Fruit fly (Drosophila melanogaster): Measurements from ENCODE around the gene CG33189.

The CG33189 gene

dm6 chr3R:8819551-8820057 is 39.0 kb upstream of the CG33189 start:
- no peak for TF ChIP-seq CG13204 (GFP tag; optimal IDR thresholded peaks at IDR 0.05)
- peak; percentile 42; the same call in 1 of the 3 replicates for TF ChIP-seq fd96Ca (GFP tag; IDR thresholded peaks at IDR 0.05)
- no peak for TF ChIP-seq Pif1B (GFP tag; optimal IDR thresholded peaks at IDR 0.05)
- peak; percentile 33 for TF ChIP-seq gl (tag; optimal IDR thresholded peaks at IDR 0.05)
- no peak for TF ChIP-seq CG34367 (tag; optimal IDR thresholded peaks at IDR 0.05)
- TF ChIP-seq EcR (GFP tag; optimal IDR thresholded peaks at IDR 0.05), result peak; percentile 30
- TF ChIP-seq Ets98B (GFP tag; IDR thresholded peaks at IDR 0.05), result peak; percentile 7; the same call in 1 of the 2 replicates
- TF ChIP-seq CG10348 (GFP tag; IDR thresholded peaks at IDR 0.05), result no peak
- no peak for TF ChIP-seq CG9948 (tag; optimal IDR thresholded peaks at IDR 0.05)
- TF ChIP-seq CG17806 (tag; optimal IDR thresholded peaks at IDR 0.05), result no peak
- no peak for TF ChIP-seq CG4496 (GFP tag; IDR thresholded peaks at IDR 0.05)

dm6 chr3R:8818239-8818638 is 37.6 kb upstream of the CG33189 start:
- TF ChIP-seq CG34367 (tag; optimal IDR thresholded peaks at IDR 0.05) (no peak), CG32121 (GFP tag; IDR thresholded peaks at IDR 0.05) (no peak), CG15710 (tag; optimal IDR thresholded peaks at IDR 0.05) (no peak), CG8301 (tag; optimal IDR thresholded peaks at IDR 0.05) (no peak), Ets98B (GFP tag; IDR thresholded peaks at IDR 0.05) (no peak)

- no peak for TF ChIP-seq Pif1A (GFP tag; optimal IDR thresholded peaks at IDR 0.05)
- TF ChIP-seq CG12605 (GFP tag; IDR thresholded peaks at IDR 0.05), result no peak
- no peak for TF ChIP-seq CG8159 (tag; optimal IDR thresholded peaks at IDR 0.05)
- TF ChIP-seq CG9948 (tag; optimal IDR thresholded peaks at IDR 0.05), result no peak
- no peak for TF ChIP-seq CG8301 (tag; optimal IDR thresholded peaks at IDR 0.05)
- TF ChIP-seq CG4496 (GFP tag; IDR thresholded peaks at IDR 0.05), result no peak
- no peak for TF ChIP-seq Snoo (tag; optimal IDR thresholded peaks at IDR 0.05)
- no peak for TF ChIP-seq gl (tag; optimal IDR thresholded peaks at IDR 0.05)
- no peak for TF ChIP-seq CG13204 (GFP tag; optimal IDR thresholded peaks at IDR 0.05)
- TF ChIP-seq CG32121 (GFP tag; IDR thresholded peaks at IDR 0.05), result no peak
- TF ChIP-seq EcR (GFP tag; optimal IDR thresholded peaks at IDR 0.05), result no peak
- TF ChIP-seq rn (GFP tag; IDR thresholded peaks at IDR 0.05), result no peak
Observed at dm6 chr3R:8815074-8815473, 34.5 kb upstream of the CG33189 start.

- TF ChIP-seq CG4496 (GFP tag; IDR thresholded peaks at IDR 0.05) (no peak), CG14655 (GFP tag; optimal IDR thresholded peaks at IDR 0.05) (no peak), EcR (GFP tag; optimal IDR thresholded peaks at IDR 0.05) (no peak)
Observed at dm6 chr3R:8814029-8814647, 33.5 kb upstream of the CG33189 start.

- no peak for TF ChIP-seq rn (GFP tag; IDR thresholded peaks at IDR 0.05)
- no peak for TF ChIP-seq CG32121 (GFP tag; IDR thresholded peaks at IDR 0.05)
- no peak for TF ChIP-seq CG15710 (tag; optimal IDR thresholded peaks at IDR 0.05)
- no peak for TF ChIP-seq CG14655 (GFP tag; optimal IDR thresholded peaks at IDR 0.05)
- no peak for TF ChIP-seq CG34367 (tag; optimal IDR thresholded peaks at IDR 0.05)
- TF ChIP-seq Pif1B (GFP tag; optimal IDR thresholded peaks at IDR 0.05), result no peak
- no peak for TF ChIP-seq D1 (tag; optimal IDR thresholded peaks at IDR 0.05)
- no peak for TF ChIP-seq CG8159 (tag; optimal IDR thresholded peaks at IDR 0.05)
- no peak for TF ChIP-seq CG4496 (GFP tag; IDR thresholded peaks at IDR 0.05)
- no peak for TF ChIP-seq Pif1A (GFP tag; optimal IDR thresholded peaks at IDR 0.05)
- TF ChIP-seq CG10348 (GFP tag; IDR thresholded peaks at IDR 0.05), result no peak
- no peak for TF ChIP-seq Snoo (tag; optimal IDR thresholded peaks at IDR 0.05)
- TF ChIP-seq Ets98B (GFP tag; IDR thresholded peaks at IDR 0.05), result no peak
- no peak for TF ChIP-seq CG12605 (GFP tag; IDR thresholded peaks at IDR 0.05)
Observed at dm6 chr3R:8813164-8813629, 32.6 kb upstream of the CG33189 start, which contains the start of gene CG9837. Gene CG9837, minus strand, starts transcription at chr3R:8813579.

- TF ChIP-seq CG9948 (tag; optimal IDR thresholded peaks at IDR 0.05) (peak; percentile 63), CG12605 (GFP tag; IDR thresholded peaks at IDR 0.05) (peak; percentile 87), CG8159 (tag; optimal IDR thresholded peaks at IDR 0.05) (peak; percentile 83), CG15710 (tag; optimal IDR thresholded peaks at IDR 0.05) (peak; percentile 83), CG14655 (GFP tag; optimal IDR thresholded peaks at IDR 0.05) (peak; percentile 80), CG10348 (GFP tag; IDR thresholded peaks at IDR 0.05) (0 out of 2 replicates have a peak, but pooled peaks have one; percentile 31), CG17806 (tag; optimal IDR thresholded peaks at IDR 0.05) (peak; percentile 82), CG8301 (tag; optimal IDR thresholded peaks at IDR 0.05) (peak; percentile 90), fd96Ca (GFP tag; IDR thresholded peaks at IDR 0.05) (peak; percentile 94; the same call in 2 of the 3 replicates), Pif1A (GFP tag; optimal IDR thresholded peaks at IDR 0.05) (peak; percentile 81), Snoo (tag; optimal IDR thresholded peaks at IDR 0.05) (peak; percentile 44), EcR (GFP tag; optimal IDR thresholded peaks at IDR 0.05) (peak; percentile 54), CG34367 (tag; optimal IDR thresholded peaks at IDR 0.05) (peak; percentile 70), D1 (tag; optimal IDR thresholded peaks at IDR 0.05) (peak; percentile 61), CG4496 (GFP tag; IDR thresholded peaks at IDR 0.05) (peak; percentile 96), CG13204 (GFP tag; optimal IDR thresholded peaks at IDR 0.05) (peak; percentile 14), Pif1B (GFP tag; optimal IDR thresholded peaks at IDR 0.05) (peak; percentile 87), gl (tag; optimal IDR thresholded peaks at IDR 0.05) (peak; percentile 57), CG32121 (GFP tag; IDR thresholded peaks at IDR 0.05) (peak; percentile 92), rn (GFP tag; IDR thresholded peaks at IDR 0.05) (peak; percentile 89), Ets98B (GFP tag; IDR thresholded peaks at IDR 0.05) (peak; percentile 93)
Observed at dm6 chr3R:8812342-8812966, 31.9 kb upstream of the CG33189 start.

Measured in whole organism, pupa.